Worm (Caenorhabditis elegans) whole organism, midembryonic: ENCODE data around the gene M05D6.3.
A peak's percentile ranks its signal among the peaks of the same experiment; 100 is the strongest.

Source experiments
- T22C8.4 ChIP-seq: fragments of 200-800 bp; sonication (Bioruptor generic); IDR thresholded peaks from 2 replicates; pipeline ENCODE4 v1.3.6; 2022; ENCODE audit warnings: missing genetic modification characterization, missing compliant biosample characterization
- cog-1 ChIP-seq: sonication (generic microtip); optimal IDR thresholded peaks from 2 replicates; lab custom pipeline; 2016; ENCODE audit warnings: missing genetic modification characterization, missing compliant biosample characterization
- flt-1 ChIP-seq: fragments of 200-800 bp; sonication (Bioruptor generic); IDR thresholded peaks from 2 replicates; pipeline ENCODE4 v1.3.6; 2022; ENCODE audit warnings: missing genetic modification characterization, missing compliant biosample characterization
- klf-2 ChIP-seq: fragments of 200-800 bp; sonication (Bioruptor generic); conservative IDR thresholded peaks from 2 replicates; pipeline ENCODE4 v1.3.6; 2022; ENCODE audit warnings: missing genetic modification reagents, missing genetic modification characterization, missing compliant biosample characterization
- ztf-23 ChIP-seq: fragments of 200-800 bp; sonication (Bioruptor generic); IDR thresholded peaks from 2 replicates; pipeline ENCODE4 v1.3.6; 2022; ENCODE audit warnings: missing genetic modification reagents, missing genetic modification characterization, missing compliant biosample characterization
- ztf-29 ChIP-seq: fragments of 200-800 bp; sonication (Bioruptor generic); IDR thresholded peaks from 2 replicates; pipeline ENCODE4 v1.3.6; 2022; ENCODE audit warnings: missing genetic modification reagents, missing genetic modification characterization, missing compliant biosample characterization

- 0 out of 2 replicates have a peak, but pooled peaks have one; percentile 14 for TF ChIP-seq T22C8.4
- TF ChIP-seq flt-1 (GFP tag; lab: Robert Waterston, UW) = no peak
- TF ChIP-seq ztf-29 (GFP tag; lab: Robert Waterston, UW) = no peak
- no peak for TF ChIP-seq ztf-23 (GFP tag; lab: Robert Waterston, UW)
- no peak for TF ChIP-seq klf-2 (GFP tag; lab: Robert Waterston, UW)
- no peak for TF ChIP-seq cog-1 (tag; lab: Kevin White, UChicago)
Observed at ce11 chrII:8457438-8457837, 18.1 kb upstream of the M05D6.3 start, which contains the start of gene zyg-9.
